Worm (Caenorhabditis elegans) whole organism, young adult: ENCODE measurements around the gene T03D8.6.

Experiments used
- B0035.1 ChIP-seq: sonication (generic microtip); optimal IDR thresholded peaks from 2 replicates; lab custom pipeline; 2016; ENCODE audit warnings: missing genetic modification characterization, mild to moderate bottlenecking, missing compliant biosample characterization, missing genotype, missing genetic modification reagents
- B0261.1 ChIP-seq: sonication (generic microtip); optimal IDR thresholded peaks from 2 replicates; lab custom pipeline; 2016; ENCODE audit warnings: mild to moderate bottlenecking, missing genetic modification characterization, moderate library complexity, missing compliant biosample characterization
- C06A6.2 ChIP-seq: fragments of 200-800 bp; sonication (Bioruptor generic); conservative IDR thresholded peaks from 2 replicates; pipeline ENCODE4 v1.3.6; 2022; ENCODE audit warnings: missing genetic modification characterization, missing compliant biosample characterization
- C17E4.6 ChIP-seq: fragments of 200-800 bp; sonication (Bioruptor generic); IDR thresholded peaks from 2 replicates; pipeline ENCODE4 v1.3.6; 2022; ENCODE audit warnings: missing genetic modification reagents, missing genetic modification characterization, missing compliant biosample characterization
- D2030.7 ChIP-seq: fragments of 200-800 bp; sonication (Bioruptor generic); IDR thresholded peaks from 2 replicates; pipeline ENCODE4 v1.3.6; 2022; ENCODE audit warnings: missing genetic modification reagents, missing genetic modification characterization, missing compliant biosample characterization
- F10E7.11 ChIP-seq: sonication (generic microtip); optimal IDR thresholded peaks from 2 replicates; lab custom pipeline; 2017; ENCODE audit warnings: mild to moderate bottlenecking, missing genetic modification characterization, moderate library complexity, missing compliant biosample characterization
- F37B4.10 ChIP-seq: fragments of 200-800 bp; sonication (Bioruptor generic); IDR thresholded peaks from 2 replicates; pipeline ENCODE4 v1.3.6; 2022; ENCODE audit warnings: missing genetic modification characterization, missing compliant biosample characterization
- F49E8.2 ChIP-seq: sonication (generic microtip); optimal IDR thresholded peaks from 3 replicates; lab custom pipeline; 2017; ENCODE audit warnings: missing genetic modification characterization, mild to moderate bottlenecking, missing compliant biosample characterization, antibody characterized with exemption, moderate library complexity; ENCODE audit not compliant: insufficient read depth
- F55B11.4 ChIP-seq: sonication (generic microtip); optimal IDR thresholded peaks from 2 replicates; lab custom pipeline; 2016; ENCODE audit warnings: missing compliant biosample characterization, missing genetic modification characterization, borderline replicate concordance; ENCODE audit not compliant: insufficient read depth
- Y53F4B.3 ChIP-seq: fragments of 200-800 bp; sonication (Bioruptor generic); IDR thresholded peaks from 2 replicates; pipeline ENCODE4 v1.3.6; 2022; ENCODE audit warnings: missing genetic modification reagents, missing genetic modification characterization, missing compliant biosample characterization
- Y53G8AR.9 ChIP-seq: fragments of 200-800 bp; sonication (Bioruptor generic); conservative IDR thresholded peaks from 2 replicates; pipeline ENCODE4 v1.3.6; 2022; ENCODE audit warnings: missing genetic modification reagents, missing genetic modification characterization, missing compliant biosample characterization
- Y79H2A.3 ChIP-seq: fragments of 200-800 bp; sonication (Bioruptor generic); conservative IDR thresholded peaks from 2 replicates; pipeline ENCODE4 v1.3.6; 2022; ENCODE audit warnings: missing genetic modification reagents, missing genetic modification characterization, missing compliant biosample characterization
- ZK185.1 ChIP-seq: sonication (generic microtip); optimal IDR thresholded peaks from 2 replicates; lab custom pipeline; 2016; ENCODE audit warnings: mild to moderate bottlenecking, missing genetic modification characterization, missing compliant biosample characterization; ENCODE audit not compliant: poor library complexity, severe bottlenecking
- ama-1 ChIP-seq, 3 experiments: fragments of 150-350 bp in 1 of 3; sonication (generic microtip) in 2 of 3; optimal IDR thresholded peaks; 2 replicates each; lab custom pipeline; 2014 to 2018; ENCODE audit warnings: missing biosample characterization in 2 of 3, missing genetic modification characterization in 2 of 3, missing genetic modification reagents in 2 of 3
- aptf-2 ChIP-seq: fragments of 200-800 bp; sonication (Bioruptor generic); conservative IDR thresholded peaks from 2 replicates; pipeline ENCODE4 v1.3.6; 2022; ENCODE audit warnings: missing genetic modification reagents, missing genetic modification characterization, missing compliant biosample characterization
- attf-5 ChIP-seq: fragments of 200-800 bp; sonication (Bioruptor generic); optimal IDR thresholded peaks from 2 replicates; lab custom pipeline; 2018; ENCODE audit warnings: mild to moderate bottlenecking, missing genetic modification characterization, missing compliant biosample characterization
- attf-6 ChIP-seq: fragments of 200-800 bp; sonication (Bioruptor generic); IDR thresholded peaks from 2 replicates; pipeline ENCODE4 v1.3.6; 2022; ENCODE audit warnings: missing genetic modification reagents, missing genetic modification characterization, missing compliant biosample characterization
- bed-2 ChIP-seq: fragments of 200-800 bp; sonication (Bioruptor generic); IDR thresholded peaks from 2 replicates; pipeline ENCODE4 v1.3.6; 2022; ENCODE audit warnings: missing genetic modification reagents, missing genetic modification characterization, missing compliant biosample characterization
- cebp-2 ChIP-seq: fragments of 200-800 bp; sonication (Bioruptor generic); IDR thresholded peaks from 2 replicates; pipeline ENCODE4 v1.3.6; 2022; ENCODE audit warnings: missing genetic modification characterization, missing compliant biosample characterization
- ceh-100 ChIP-seq: fragments of 200-800 bp; sonication (Bioruptor generic); IDR thresholded peaks from 2 replicates; pipeline ENCODE4 v1.3.6; 2022; ENCODE audit warnings: missing genetic modification reagents, missing genetic modification characterization, missing compliant biosample characterization
- ceh-40 ChIP-seq: fragments of 200-800 bp; sonication (Bioruptor generic); IDR thresholded peaks from 2 replicates; pipeline ENCODE4 v1.3.6; 2022; ENCODE audit warnings: missing genetic modification characterization, missing compliant biosample characterization
- ceh-79 ChIP-seq: sonication (generic microtip); optimal IDR thresholded peaks from 2 replicates; lab custom pipeline; 2017; ENCODE audit warnings: mild to moderate bottlenecking, missing genetic modification characterization, missing compliant biosample characterization
- egl-18 ChIP-seq: fragments of 200-800 bp; sonication (Bioruptor generic); IDR thresholded peaks from 2 replicates; pipeline ENCODE4 v1.3.6; 2022; ENCODE audit warnings: missing genetic modification reagents, missing genetic modification characterization, missing compliant biosample characterization
- ekl-4 ChIP-seq: fragments of 200-800 bp; sonication (Bioruptor generic); IDR thresholded peaks from 2 replicates; pipeline ENCODE4 v1.3.6; 2022; ENCODE audit warnings: missing genetic modification reagents, missing genetic modification characterization, missing compliant biosample characterization
- ets-4 ChIP-seq: fragments of 200-800 bp; sonication (Bioruptor generic); optimal IDR thresholded peaks from 2 replicates; lab custom pipeline; 2018; ENCODE audit warnings: mild to moderate bottlenecking, missing genetic modification characterization, missing compliant biosample characterization
- him-1 ChIP-seq: sonication (generic microtip); optimal IDR thresholded peaks from 2 replicates; lab custom pipeline; 2016; ENCODE audit warnings: missing genotype, missing genetic modification reagents, missing genetic modification characterization, missing compliant biosample characterization
- hsf-1 ChIP-seq: fragments of 200-800 bp; sonication (Bioruptor generic); IDR thresholded peaks from 2 replicates; pipeline ENCODE4 v1.3.6; 2022; ENCODE audit warnings: missing genetic modification reagents, missing genetic modification characterization, missing compliant biosample characterization
- lin-26 ChIP-seq: fragments of 200-800 bp; sonication (Bioruptor generic); IDR thresholded peaks from 2 replicates; pipeline ENCODE4 v1.3.6; 2022; ENCODE audit warnings: missing genetic modification reagents, missing genetic modification characterization, missing compliant biosample characterization
- lin-40 ChIP-seq: sonication (generic microtip); optimal IDR thresholded peaks from 2 replicates; lab custom pipeline; 2016; ENCODE audit warnings: missing genetic modification characterization, mild to moderate bottlenecking, missing compliant biosample characterization, missing genotype, missing genetic modification reagents
- lsl-1 ChIP-seq: fragments of 200-800 bp; sonication (Bioruptor generic); optimal IDR thresholded peaks from 2 replicates; lab custom pipeline; 2018; ENCODE audit warnings: mild to moderate bottlenecking, missing genetic modification characterization, moderate library complexity, missing compliant biosample characterization
- lsy-27 ChIP-seq: sonication (generic microtip); optimal IDR thresholded peaks from 2 replicates; lab custom pipeline; 2017; ENCODE audit warnings: missing genetic modification characterization, mild to moderate bottlenecking, missing compliant biosample characterization, antibody characterized with exemption, missing genotype, borderline replicate concordance; ENCODE audit not compliant: insufficient read depth
- mcd-1 ChIP-seq: fragments of 200-800 bp; sonication (Bioruptor generic); IDR thresholded peaks from 2 replicates; pipeline ENCODE4 v1.3.6; 2022; ENCODE audit warnings: missing genetic modification reagents, missing genetic modification characterization, missing compliant biosample characterization
- mes-4 ChIP-seq: sonication (generic microtip); optimal IDR thresholded peaks from 2 replicates; lab custom pipeline; 2016; ENCODE audit warnings: missing genotype, missing genetic modification characterization, missing compliant biosample characterization
- nhr-179 ChIP-seq: sonication (generic microtip); optimal IDR thresholded peaks from 2 replicates; lab custom pipeline; 2016; ENCODE audit warnings: mild to moderate bottlenecking, missing genetic modification characterization, missing compliant biosample characterization
- nhr-27 ChIP-seq: fragments of 200-800 bp; sonication (Bioruptor generic); optimal IDR thresholded peaks from 2 replicates; lab custom pipeline; 2018; ENCODE audit warnings: mild to moderate bottlenecking, missing genetic modification characterization, moderate library complexity, missing compliant biosample characterization
- pbrm-1 ChIP-seq: fragments of 200-800 bp; sonication (Bioruptor generic); IDR thresholded peaks from 2 replicates; pipeline ENCODE4 v1.3.6; 2022; ENCODE audit warnings: missing genetic modification reagents, missing genetic modification characterization, missing compliant biosample characterization
- rpc-1 ChIP-seq, 2 experiments: fragments of 150-350 bp in 1 of 2; sonication (generic microtip) in 1 of 2; optimal IDR thresholded peaks; 2 replicates each; lab custom pipeline; 2014 to 2018; ENCODE audit warnings: missing biosample characterization in 1 of 2, missing genetic modification characterization in 1 of 2, missing genetic modification reagents in 1 of 2, missing genotype in 1 of 2
- sdz-38 ChIP-seq: sonication (generic microtip); optimal IDR thresholded peaks from 2 replicates; lab custom pipeline; 2016; ENCODE audit warnings: missing genotype, missing genetic modification characterization, missing compliant biosample characterization
- sea-2 ChIP-seq: fragments of 200-800 bp; sonication (Bioruptor generic); IDR thresholded peaks from 2 replicates; pipeline ENCODE4 v1.3.6; 2022; ENCODE audit warnings: missing genetic modification characterization, missing compliant biosample characterization
- snpc-1.3 ChIP-seq: sonication (generic microtip); optimal IDR thresholded peaks from 2 replicates; lab custom pipeline; 2017; ENCODE audit warnings: missing genetic modification characterization, mild to moderate bottlenecking, missing compliant biosample characterization, antibody characterized with exemption, moderate library complexity, missing genotype, missing genetic modification reagents; ENCODE audit not compliant: insufficient read depth
- snpc-4 ChIP-seq, 5 experiments: fragments of 150-350 bp in 1 of 5; sonication (generic microtip) in 4 of 5; optimal IDR thresholded peaks; 2 replicates each; lab custom pipeline; 2014 to 2018; ENCODE audit warnings: missing genetic modification characterization in 5 of 5, missing biosample characterization in 3 of 5, antibody characterized with exemption in 2 of 5, mild to moderate bottlenecking in 2 of 5, missing compliant biosample characterization in 2 of 5, missing genotype in 2 of 5, moderate library complexity in 2 of 5, missing genetic modification reagents in 1 of 5
- unc-130 ChIP-seq: sonication (generic microtip); optimal IDR thresholded peaks from 2 replicates; lab custom pipeline; 2016; ENCODE audit warnings: missing genetic modification reagents, missing genetic modification characterization, missing compliant biosample characterization
- zfh-2 ChIP-seq: fragments of 200-800 bp; sonication (Bioruptor generic); conservative IDR thresholded peaks from 2 replicates; pipeline ENCODE4 v1.3.6; 2022; ENCODE audit warnings: missing genetic modification reagents, missing genetic modification characterization, missing compliant biosample characterization
- ztf-3 ChIP-seq: fragments of 200-800 bp; sonication (Bioruptor generic); optimal IDR thresholded peaks from 2 replicates; lab custom pipeline; 2018; ENCODE audit warnings: mild to moderate bottlenecking, missing genetic modification characterization, missing compliant biosample characterization
- ztf-6 ChIP-seq: fragments of 200-800 bp; sonication (Bioruptor generic); IDR thresholded peaks from 2 replicates; pipeline ENCODE4 v1.3.6; 2022; ENCODE audit warnings: missing genetic modification reagents, missing genetic modification characterization, missing compliant biosample characterization

T03D8.6 gene

DNA sequence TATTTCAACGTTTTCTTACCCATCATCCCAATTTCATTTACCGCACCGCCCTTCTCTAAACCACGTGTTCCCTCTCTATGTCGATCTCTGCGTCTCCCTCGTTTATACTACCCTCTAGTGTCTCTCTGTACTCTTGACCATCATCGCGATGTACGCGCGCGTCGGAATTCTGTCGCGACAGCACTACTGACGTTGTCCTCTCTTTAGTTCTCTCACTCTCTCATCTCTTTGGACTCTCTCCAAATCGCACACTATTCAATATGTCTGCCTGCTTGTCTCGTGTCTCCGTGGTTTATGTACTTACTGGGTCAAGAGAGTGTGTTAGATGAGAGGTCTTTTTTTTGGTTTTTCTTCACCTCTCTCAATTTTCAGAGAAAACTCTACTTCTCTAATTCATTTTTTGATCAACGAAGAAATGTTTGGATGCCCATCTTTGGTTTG lies 41.9 kb downstream of the T03D8.6 start (continued):
- TF ChIP-seq snpc-4 (GFP tag; optimal IDR thresholded peaks at IDR 0.05; lab: Kevin White, UChicago) (no peak), snpc-4 (tag; optimal IDR thresholded peaks at IDR 0.05; lab: Kevin White, UChicago) (peak in 3 of 4 experiments; percentile 14 to 80 (median 79)), F37B4.10 (GFP tag; lab: Robert Waterston, UW) (no peak), rpc-1 (optimal IDR thresholded peaks at IDR 0.05; lab: Kevin White, UChicago) (no peak), rpc-1 (tag; optimal IDR thresholded peaks at IDR 0.05; lab: Kevin White, UChicago) (no peak), D2030.7 (GFP tag; lab: Robert Waterston, UW) (no peak), ztf-3 (GFP tag; lab: Kevin White, UChicago) (peak; percentile 11), F55B11.4 (tag; lab: Kevin White, UChicago) (no peak), ztf-6 (GFP tag; lab: Robert Waterston, UW) (0 out of 2 replicates have a peak, but pooled peaks have one; percentile 64), ama-1 (optimal IDR thresholded peaks at IDR 0.05; lab: Kevin White, UChicago) (no peak), ama-1 (GFP tag; optimal IDR thresholded peaks at IDR 0.05; lab: Kevin White, UChicago) (no peak), lsl-1 (GFP tag; lab: Kevin White, UChicago) (no peak), cebp-2 (no peak), zfh-2 (GFP tag; lab: Robert Waterston, UW) (no peak; the same call in 1 of the 2 replicates), nhr-179 (tag; lab: Kevin White, UChicago) (no peak), lin-26 (GFP tag; lab: Robert Waterston, UW) (peak; percentile 75; the same call in 1 of the 2 replicates), C06A6.2 (GFP tag; lab: Robert Waterston, UW) (peak; percentile 88)
- TF ChIP-seq, all 124 proteins: peak for 57

DNA sequence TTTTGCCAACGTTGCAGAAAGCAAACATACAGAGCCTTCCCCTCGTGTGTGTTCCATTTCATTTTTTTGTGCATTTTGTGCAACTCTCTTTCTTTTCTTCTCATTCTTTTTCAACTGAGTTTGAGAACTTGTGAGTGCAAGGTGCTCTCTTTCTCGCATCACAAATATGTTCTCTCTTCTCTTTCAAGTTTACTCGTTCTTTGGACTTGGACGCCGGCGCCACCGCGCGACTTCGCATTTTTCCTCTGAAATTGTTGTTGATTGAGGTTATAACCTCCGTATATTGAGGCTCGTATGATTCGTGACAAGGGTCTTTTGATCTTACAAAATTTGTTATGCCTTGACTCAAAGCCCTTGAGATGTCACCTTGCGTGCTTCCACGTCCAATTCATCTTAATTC lies 43.4 kb downstream of the T03D8.6 start:
- TF ChIP-seq sea-2 (no peak), ekl-4 (GFP tag; lab: Robert Waterston, UW) (no peak; the same call in 1 of the 2 replicates), lsy-27 (tag; lab: Kevin White, UChicago) (no peak), ztf-3 (GFP tag; lab: Kevin White, UChicago) (no peak), him-1 (tag; lab: Kevin White, UChicago) (no peak), B0261.1 (tag; lab: Kevin White, UChicago) (no peak), bed-2 (GFP tag; lab: Robert Waterston, UW) (no peak), C17E4.6 (GFP tag; lab: Robert Waterston, UW) (no peak), F10E7.11 (tag; lab: Kevin White, UChicago) (no peak), snpc-1.3 (tag; lab: Kevin White, UChicago) (no peak), pbrm-1 (no peak), ceh-100 (GFP tag; lab: Robert Waterston, UW) (no peak), nhr-27 (no peak), mcd-1 (GFP tag; lab: Robert Waterston, UW) (0 out of 2 replicates have a peak, but pooled peaks have one; percentile 29), aptf-2 (no peak), lin-40 (tag; lab: Kevin White, UChicago) (peak; percentile 58), F49E8.2 (tag; lab: Kevin White, UChicago) (no peak), Y53G8AR.9 (GFP tag; lab: Robert Waterston, UW) (peak; percentile 70; the same call in 1 of the 2 replicates), attf-5 (GFP tag; lab: Kevin White, UChicago) (peak; percentile 10), ZK185.1 (tag; lab: Kevin White, UChicago) (no peak), Y53F4B.3 (GFP tag; lab: Robert Waterston, UW) (no peak), sdz-38 (no peak), ets-4 (no peak), ceh-40 (GFP tag; lab: Robert Waterston, UW) (no peak), unc-130 (GFP tag; lab: Kevin White, UChicago) (no peak), ceh-79 (tag; lab: Kevin White, UChicago) (no peak), Y79H2A.3 (no peak), B0035.1 (tag; lab: Kevin White, UChicago) (no peak), attf-6 (GFP tag; lab: Robert Waterston, UW) (no peak), hsf-1 (GFP tag; lab: Robert Waterston, UW) (no peak), egl-18 (GFP tag; lab: Robert Waterston, UW) (no peak), mes-4 (tag; lab: Kevin White, UChicago) (no peak)
